Fruit fly (Drosophila melanogaster) whole organism, embryonic: ENCODE data around the gene CG15152.

Source experiments
- Atf3 ChIP-seq: fragments of 200-800 bp; sonication (Bioruptor generic); optimal IDR thresholded peaks from 3 replicates; lab custom pipeline; 2016; ENCODE audit warnings: missing biosample characterization, missing genetic modification characterization
- CG10462 ChIP-seq: fragments of 200-800 bp; sonication (Bioruptor generic); optimal IDR thresholded peaks from 2 replicates; lab custom pipeline; 2016; ENCODE audit warnings: missing biosample characterization, missing genetic modification characterization
- CG11560 ChIP-seq: fragments of 200-800 bp; sonication (Bioruptor generic); IDR thresholded peaks from 3 replicates; pipeline ENCODE4 v1.3.6; 2022; ENCODE audit warnings: missing biosample characterization, missing genetic modification characterization
- CG11695 ChIP-seq: fragments of 200-800 bp; sonication (Bioruptor generic); IDR thresholded peaks from 3 replicates; pipeline ENCODE4 v1.3.6; 2022; ENCODE audit warnings: missing biosample characterization, missing genetic modification characterization
- CG12104 ChIP-seq: fragments of 200-800 bp; sonication (Bioruptor generic); optimal IDR thresholded peaks from 3 replicates; lab custom pipeline; 2016; ENCODE audit warnings: missing biosample characterization, missing genetic modification characterization
- CG13123 ChIP-seq: fragments of 200-800 bp; sonication (Bioruptor generic); optimal IDR thresholded peaks from 2 replicates; lab custom pipeline; 2016; ENCODE audit warnings: missing biosample characterization, missing genetic modification characterization
- CG14441 ChIP-seq: fragments of 200-800 bp; sonication (Bioruptor generic); IDR thresholded peaks from 2 replicates; pipeline ENCODE4 v1.3.6; 2022; ENCODE audit warnings: missing biosample characterization, missing genetic modification characterization
- CG14710 ChIP-seq: fragments of 200-800 bp; sonication (Bioruptor generic); optimal IDR thresholded peaks from 3 replicates; lab custom pipeline; 2019; ENCODE audit warnings: missing biosample characterization, mild to moderate bottlenecking, missing genetic modification characterization, moderate library complexity
- CG18619 ChIP-seq: fragments of 200-800 bp; sonication (Bioruptor generic); optimal IDR thresholded peaks from 3 replicates; lab custom pipeline; 2017; ENCODE audit warnings: missing biosample characterization, mild to moderate bottlenecking, missing genetic modification characterization
- CG2120 ChIP-seq: fragments of 200-800 bp; sonication (Bioruptor generic); optimal IDR thresholded peaks from 3 replicates; lab custom pipeline; 2016; ENCODE audit warnings: missing biosample characterization, missing genetic modification characterization
- CG32767 ChIP-seq: fragments of 200-800 bp; sonication (Bioruptor generic); IDR thresholded peaks from 2 replicates; pipeline ENCODE4 v1.3.6; 2022; ENCODE audit warnings: missing biosample characterization, missing genetic modification characterization
- CG3281 ChIP-seq: fragments of 200-800 bp; sonication (Bioruptor generic); optimal IDR thresholded peaks from 3 replicates; lab custom pipeline; 2017; ENCODE audit warnings: missing biosample characterization, mild to moderate bottlenecking, missing genetic modification characterization
- CG33557 ChIP-seq: fragments of 200-800 bp; sonication (Bioruptor generic); optimal IDR thresholded peaks from 2 replicates; lab custom pipeline; 2019; ENCODE audit warnings: missing biosample characterization, mild to moderate bottlenecking, missing genetic modification characterization, moderate library complexity
- CG34376 ChIP-seq: fragments of 200-800 bp; sonication (Bioruptor generic); optimal IDR thresholded peaks from 2 replicates; lab custom pipeline; 2018; ENCODE audit warnings: missing biosample characterization, mild to moderate bottlenecking, missing genetic modification characterization
- CG3838 ChIP-seq: fragments of 200-800 bp; sonication (Bioruptor generic); optimal IDR thresholded peaks from 3 replicates; lab custom pipeline; 2016; ENCODE audit warnings: missing biosample characterization, missing genetic modification characterization
- CG42726 ChIP-seq: fragments of 200-800 bp; sonication (Bioruptor generic); IDR thresholded peaks from 2 replicates; pipeline ENCODE4 v1.3.6; 2022; ENCODE audit warnings: missing biosample characterization, missing genetic modification characterization; ENCODE audit not compliant: partially characterized antibody
- CG6272 ChIP-seq: fragments of 200-800 bp; sonication (Bioruptor generic); IDR thresholded peaks from 2 replicates; pipeline ENCODE4 v1.3.6; 2022; ENCODE audit warnings: missing biosample characterization, missing genetic modification characterization
- CG7987 ChIP-seq: fragments of 200-800 bp; sonication (Bioruptor generic); optimal IDR thresholded peaks from 2 replicates; lab custom pipeline; 2018; ENCODE audit warnings: missing biosample characterization, mild to moderate bottlenecking, missing genetic modification characterization, moderate library complexity
- CG8388 ChIP-seq: fragments of 200-800 bp; sonication (Bioruptor generic); optimal IDR thresholded peaks from 2 replicates; lab custom pipeline; 2019; ENCODE audit warnings: missing biosample characterization, mild to moderate bottlenecking, missing genetic modification characterization, moderate library complexity
- CG9609 ChIP-seq: fragments of 200-800 bp; sonication (Bioruptor generic); optimal IDR thresholded peaks from 3 replicates; lab custom pipeline; 2016; ENCODE audit warnings: missing biosample characterization, missing genetic modification characterization
- Chrac-16 ChIP-seq: fragments of 200-800 bp; sonication (Bioruptor generic); optimal IDR thresholded peaks from 3 replicates; lab custom pipeline; 2016; ENCODE audit warnings: missing biosample characterization, missing genetic modification characterization
- CkIIα-i1 ChIP-seq: fragments of 200-800 bp; sonication (Bioruptor generic); IDR thresholded peaks from 2 replicates; pipeline ENCODE4 v1.3.6; 2022; ENCODE audit warnings: missing biosample characterization, missing genetic modification characterization
- Gug ChIP-seq: fragments of 200-800 bp; sonication (Bioruptor generic); IDR thresholded peaks from 4 replicates; pipeline ENCODE4 v1.3.6; 2022; ENCODE audit warnings: missing biosample characterization, missing genetic modification characterization
- HmgZ ChIP-seq: fragments of 200-800 bp; sonication (Bioruptor generic); optimal IDR thresholded peaks from 2 replicates; lab custom pipeline; 2018; ENCODE audit warnings: missing biosample characterization, mild to moderate bottlenecking, missing genetic modification characterization
- Jarid2 ChIP-seq: fragments of 200-800 bp; sonication (Bioruptor generic); optimal IDR thresholded peaks from 3 replicates; lab custom pipeline; 2017; ENCODE audit warnings: mild to moderate bottlenecking, missing biosample characterization, missing genetic modification reagents, missing genetic modification characterization
- NC2α ChIP-seq: fragments of 200-800 bp; sonication (Bioruptor generic); optimal IDR thresholded peaks from 2 replicates; lab custom pipeline; 2016; ENCODE audit warnings: missing biosample characterization, missing genetic modification characterization
- Neu2 ChIP-seq: fragments of 200-800 bp; sonication (Bioruptor generic); optimal IDR thresholded peaks from 3 replicates; lab custom pipeline; 2016; ENCODE audit warnings: missing biosample characterization, missing genetic modification characterization, borderline replicate concordance
- Ravus ChIP-seq: fragments of 200-800 bp; sonication (Bioruptor generic); IDR thresholded peaks from 2 replicates; pipeline ENCODE4 v1.3.6; 2022; ENCODE audit warnings: missing biosample characterization, missing genetic modification characterization
- Taf1 ChIP-seq: fragments of 200-800 bp; sonication (Bioruptor generic); IDR thresholded peaks from 2 replicates; pipeline ENCODE4 v1.3.6; 2022; ENCODE audit warnings: missing biosample characterization, missing genetic modification characterization
- ab ChIP-seq: fragments of 200-800 bp; sonication (Bioruptor generic); optimal IDR thresholded peaks from 2 replicates; lab custom pipeline; 2016; ENCODE audit warnings: missing biosample characterization, missing genetic modification characterization
- bbx ChIP-seq: fragments of 200-800 bp; sonication (Bioruptor generic); IDR thresholded peaks from 2 replicates; pipeline ENCODE4 v1.3.6; 2022; ENCODE audit warnings: missing biosample characterization, missing genetic modification characterization; ENCODE audit not compliant: partially characterized antibody
- bigmax ChIP-seq: fragments of 200-800 bp; sonication (Bioruptor generic); optimal IDR thresholded peaks from 2 replicates; lab custom pipeline; 2018; ENCODE audit warnings: missing biosample characterization, mild to moderate bottlenecking, missing genetic modification characterization
- crol ChIP-seq: fragments of 200-800 bp; sonication (Bioruptor generic); IDR thresholded peaks from 2 replicates; pipeline ENCODE4 v1.3.6; 2022; ENCODE audit warnings: missing biosample characterization, missing genetic modification characterization
- cwo ChIP-seq: fragments of 200-800 bp; sonication (Bioruptor generic); optimal IDR thresholded peaks from 3 replicates; lab custom pipeline; 2017; ENCODE audit warnings: missing biosample characterization, missing genetic modification characterization, mild to moderate bottlenecking, moderate library complexity, missing genetic modification reagents
- dimm ChIP-seq: fragments of 200-800 bp; sonication (Bioruptor generic); IDR thresholded peaks from 2 replicates; pipeline ENCODE4 v1.3.6; 2022; ENCODE audit warnings: missing biosample characterization, missing genetic modification characterization
- dpn ChIP-seq, 2 experiments: fragments of 200-800 bp; sonication (Bioruptor generic); optimal IDR thresholded peaks; 3 replicates each; lab custom pipeline; 2016; ENCODE audit warnings: missing biosample characterization in 2 of 2, missing genetic modification characterization in 2 of 2
- ftz-f1 ChIP-seq: fragments of 200-800 bp; sonication (Bioruptor generic); optimal IDR thresholded peaks from 2 replicates; lab custom pipeline; 2016; ENCODE audit warnings: missing biosample characterization, missing genetic modification characterization
- fu2 ChIP-seq: fragments of 200-800 bp; sonication (Bioruptor generic); optimal IDR thresholded peaks from 2 replicates; lab custom pipeline; 2016; ENCODE audit warnings: missing biosample characterization, missing genetic modification characterization
- grau ChIP-seq: fragments of 200-800 bp; optimal IDR thresholded peaks from 3 replicates; lab custom pipeline; 2019; ENCODE audit warnings: missing biosample characterization, mild to moderate bottlenecking, missing genetic modification characterization, moderate library complexity
- grn ChIP-seq: fragments of 200-800 bp; sonication (Bioruptor generic); optimal IDR thresholded peaks from 3 replicates; lab custom pipeline; 2017; ENCODE audit warnings: missing biosample characterization, missing genetic modification characterization
- gsb ChIP-seq: fragments of 200-800 bp; sonication (Bioruptor generic); IDR thresholded peaks from 2 replicates; pipeline ENCODE4 v1.3.6; 2022; ENCODE audit warnings: missing biosample characterization, missing genetic modification characterization
- h ChIP-seq: fragments of >200 bp; optimal IDR thresholded peaks from 2 replicates; lab custom pipeline; 2017
- ham ChIP-seq: fragments of 200-800 bp; sonication (Bioruptor generic); IDR thresholded peaks from 2 replicates; pipeline ENCODE4 v1.3.6; 2022; ENCODE audit warnings: missing biosample characterization, missing genetic modification characterization
- hth ChIP-seq: fragments of >200 bp; optimal IDR thresholded peaks from 2 replicates; lab custom pipeline; 2017; ENCODE audit warnings: inconsistent platforms
- kah ChIP-seq: fragments of 200-800 bp; sonication (Bioruptor generic); optimal IDR thresholded peaks from 2 replicates; lab custom pipeline; 2018; ENCODE audit warnings: missing biosample characterization, mild to moderate bottlenecking, missing genetic modification characterization
- kay ChIP-seq: fragments of 200-800 bp; sonication (Bioruptor generic); optimal IDR thresholded peaks from 2 replicates; lab custom pipeline; 2016; ENCODE audit warnings: missing biosample characterization, missing genetic modification characterization
- maf-S ChIP-seq: fragments of 200-800 bp; sonication (Bioruptor generic); optimal IDR thresholded peaks from 2 replicates; lab custom pipeline; 2016; ENCODE audit warnings: missing biosample characterization, missing genetic modification characterization
- nerfin-1 ChIP-seq: fragments of 200-800 bp; sonication (Bioruptor generic); optimal IDR thresholded peaks from 3 replicates; lab custom pipeline; 2019; ENCODE audit warnings: missing biosample characterization, mild to moderate bottlenecking, missing genetic modification characterization, moderate library complexity
- pnt ChIP-seq: fragments of 200-800 bp; sonication (Bioruptor generic); optimal IDR thresholded peaks from 3 replicates; lab custom pipeline; 2016; ENCODE audit warnings: missing biosample characterization, missing genetic modification characterization
- wek ChIP-seq: fragments of 200-800 bp; sonication (Bioruptor generic); optimal IDR thresholded peaks from 3 replicates; lab custom pipeline; 2018; ENCODE audit warnings: missing biosample characterization, mild to moderate bottlenecking, missing genetic modification characterization, moderate library complexity
- wor ChIP-seq: fragments of 200-800 bp; sonication (Bioruptor generic); IDR thresholded peaks from 2 replicates; pipeline ENCODE4 v1.3.6; 2022; ENCODE audit warnings: missing biosample characterization, missing genetic modification characterization
- zf30C ChIP-seq: fragments of 200-800 bp; sonication (Bioruptor generic); optimal IDR thresholded peaks from 3 replicates; lab custom pipeline; 2018; ENCODE audit warnings: missing biosample characterization, mild to moderate bottlenecking, missing genetic modification characterization

CG15152 gene

DNA sequence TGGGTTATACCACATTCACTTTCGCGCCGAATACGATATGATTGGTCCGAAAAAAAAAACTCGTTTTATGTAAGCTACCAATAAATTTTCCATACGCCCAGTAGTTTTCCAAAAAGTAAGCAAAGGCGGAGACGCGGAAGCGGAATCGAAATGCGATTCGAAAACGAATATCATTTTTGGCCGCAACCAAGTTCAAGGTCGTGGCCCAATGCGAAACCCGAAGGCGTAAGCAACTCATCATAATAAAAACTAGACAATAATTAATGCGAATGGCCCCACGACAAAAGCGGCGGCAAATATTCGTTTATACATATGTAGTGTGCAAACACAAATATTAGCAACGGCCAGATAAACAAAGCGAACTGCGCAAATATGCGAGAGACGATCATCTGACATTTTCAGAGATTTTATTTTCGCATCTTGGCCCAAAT, 22.1 kb downstream of the CG15152 start (continued):
- TF ChIP-seq bigmax (no peak), Taf1 (no peak), CG11695 (GFP tag; lab: Robert Waterston, UW) (0 out of 3 replicates have a peak, but pooled peaks have one; percentile 49), bbx (no peak), dimm (GFP tag; lab: Robert Waterston, UW) (no peak), CG9609 (no peak), Chrac-16 (GFP tag; lab: Kevin White, UChicago) (no peak), wor (GFP tag; lab: Robert Waterston, UW) (no peak), kah (GFP tag; lab: Kevin White, UChicago) (no peak), HmgZ (peak; percentile 12), wek (no peak), Jarid2 (no peak), CG18619 (GFP tag; lab: Kevin White, UChicago) (peak; percentile 48), CG14710 (tag; lab: Kevin White, UChicago) (no peak), CG3838 (GFP tag; lab: Kevin White, UChicago) (no peak), CG8388 (GFP tag; lab: Kevin White, UChicago) (no peak), crol (GFP tag; lab: Robert Waterston, UW) (no peak), CG12104 (GFP tag; lab: Kevin White, UChicago) (no peak), CG32767 (GFP tag; lab: Robert Waterston, UW) (no peak), CG14441 (GFP tag; lab: Robert Waterston, UW) (no peak), CG13123 (no peak), Atf3 (GFP tag; lab: Kevin White, UChicago) (no peak)

- no peak for TF ChIP-seq CkIIα-i1 (GFP tag; lab: Robert Waterston, UW)
- no peak for TF ChIP-seq ab (GFP tag; lab: Kevin White, UChicago)
- TF ChIP-seq CG34376 (GFP tag; lab: Kevin White, UChicago): peak; percentile 89
- TF ChIP-seq gsb (GFP tag; lab: Robert Waterston, UW): no peak
- peak; percentile 75 for TF ChIP-seq CG3281 (GFP tag; lab: Kevin White, UChicago)
- TF ChIP-seq CG11560 (tag; lab: Robert Waterston, UW): no peak
- TF ChIP-seq nerfin-1 (tag; lab: Kevin White, UChicago): no peak
- TF ChIP-seq maf-S (GFP tag; lab: Kevin White, UChicago): no peak
- no peak for TF ChIP-seq ham
- no peak; the same call in 3 of the 4 replicates for TF ChIP-seq Gug (GFP tag; lab: Robert Waterston, UW)
- TF ChIP-seq ftz-f1 (GFP tag; lab: Kevin White, UChicago): peak; percentile 11
- peak; percentile 82 for TF ChIP-seq CG7987
- peak; percentile 61 for TF ChIP-seq CG2120
- TF ChIP-seq dpn (GFP tag; optimal IDR thresholded peaks at IDR 0.05; lab: Kevin White, UChicago): peak; percentile 36 to 53
- peak; percentile 31 for TF ChIP-seq CG33557 (GFP tag; lab: Kevin White, UChicago)
- no peak for TF ChIP-seq h (lab: Kevin White, UChicago)
- TF ChIP-seq CG42726 (GFP tag; lab: Robert Waterston, UW): peak; percentile 50; the same call in 1 of the 2 replicates
- TF ChIP-seq Neu2: no peak
- TF ChIP-seq Ravus (GFP tag; lab: Robert Waterston, UW): no peak
- peak; percentile 6 for TF ChIP-seq cwo
- TF ChIP-seq CG10462 (GFP tag; lab: Kevin White, UChicago): no peak
- no peak for TF ChIP-seq kay (GFP tag; lab: Kevin White, UChicago)
- TF ChIP-seq grn: no peak
- no peak for TF ChIP-seq hth (lab: Kevin White, UChicago)
- TF ChIP-seq fu2 (GFP tag; lab: Kevin White, UChicago): no peak
- no peak for TF ChIP-seq pnt (GFP tag; lab: Kevin White, UChicago)
- TF ChIP-seq CG6272 (GFP tag; lab: Robert Waterston, UW): no peak
- TF ChIP-seq grau (tag; lab: Kevin White, UChicago): peak; percentile 41
- no peak for TF ChIP-seq NC2α
- no peak for TF ChIP-seq zf30C (GFP tag; lab: Kevin White, UChicago)
Measured at dm6 chr2L:18137591-18138247, 23.4 kb downstream of the CG15152 start, which contains the start of gene kel. kel (minus strand) TSS chr2L:18138083.
